Fruit fly (Drosophila melanogaster) whole organism, pupa: Measurements from ENCODE around the gene CG10565.

ENCODE experiments used
- CG10348 ChIP-seq: fragments of 200-800 bp; sonication (Bioruptor generic); IDR thresholded peaks from 2 replicates; pipeline ENCODE4 v1.3.6; 2022; ENCODE audit warnings: missing biosample characterization, missing genetic modification characterization
- CG34367 ChIP-seq: fragments of 200-800 bp; sonication (Bioruptor generic); optimal IDR thresholded peaks from 2 replicates; lab custom pipeline; 2018; ENCODE audit warnings: missing biosample characterization, mild to moderate bottlenecking, missing genetic modification characterization
- CG8301 ChIP-seq: fragments of 200-800 bp; sonication (Bioruptor generic); optimal IDR thresholded peaks from 2 replicates; lab custom pipeline; 2018; ENCODE audit warnings: missing biosample characterization, mild to moderate bottlenecking, missing genetic modification characterization
- EcR ChIP-seq: fragments of 200-800 bp; sonication (Bioruptor generic); optimal IDR thresholded peaks from 3 replicates; lab custom pipeline; 2019; ENCODE audit warnings: missing biosample characterization, missing genetic modification characterization, mild to moderate bottlenecking, moderate library complexity, missing genetic modification reagents
- Ets98B ChIP-seq: fragments of 200-800 bp; sonication (Bioruptor generic); IDR thresholded peaks from 2 replicates; pipeline ENCODE4 v1.3.6; 2022; ENCODE audit warnings: missing biosample characterization, missing genetic modification characterization
- rn ChIP-seq: fragments of 200-800 bp; sonication (Bioruptor generic); IDR thresholded peaks from 2 replicates; pipeline ENCODE4 v1.3.6; 2022; ENCODE audit warnings: missing biosample characterization, missing genetic modification characterization

dm6 chr3L:21090245-21090644 is 45.9 kb downstream of the CG10565 start:
- TF ChIP-seq rn (GFP tag; lab: Robert Waterston, UW) (no peak), EcR (GFP tag; lab: Kevin White, UChicago) (no peak), CG8301 (no peak), Ets98B (GFP tag; lab: Robert Waterston, UW) (no peak), CG10348 (GFP tag; lab: Robert Waterston, UW) (no peak), CG34367 (tag; lab: Kevin White, UChicago) (no peak)
